Fruit fly (Drosophila melanogaster) whole organism, adult: Measurements from ENCODE around the gene CG33093.

Source experiments
- CG12768 ChIP-seq: fragments of 200-800 bp; sonication (Bioruptor generic); optimal IDR thresholded peaks from 2 replicates; lab custom pipeline; 2017; ENCODE audit warnings: missing biosample characterization, missing genetic modification characterization, mild to moderate bottlenecking, moderate library complexity, missing genetic modification reagents
- CG33017 ChIP-seq: fragments of 200-800 bp; sonication (Bioruptor generic); optimal IDR thresholded peaks from 2 replicates; lab custom pipeline; 2018; ENCODE audit warnings: missing biosample characterization, mild to moderate bottlenecking, missing genetic modification characterization, moderate library complexity
- CG7045 ChIP-seq: fragments of 200-800 bp; sonication (Bioruptor generic); optimal IDR thresholded peaks from 2 replicates; lab custom pipeline; 2017; ENCODE audit warnings: missing biosample characterization, mild to moderate bottlenecking, missing genetic modification characterization
- Clk ChIP-seq: fragments of 200-800 bp; sonication (Bioruptor generic); optimal IDR thresholded peaks from 2 replicates; lab custom pipeline; 2017; ENCODE audit warnings: missing biosample characterization, missing genetic modification characterization
- toe ChIP-seq: fragments of 200-800 bp; sonication (Bioruptor generic); optimal IDR thresholded peaks from 2 replicates; lab custom pipeline; 2016; ENCODE audit warnings: missing biosample characterization, missing genetic modification characterization

dm6 chr3R:22491088-22491879 is 40.4 kb downstream of the CG33093 start, which contains the start of the genes CCT1 and tHMG1:
- TF ChIP-seq toe (GFP tag; lab: Kevin White, UChicago) = peak; percentile 49
- TF ChIP-seq CG7045 (GFP tag; lab: Kevin White, UChicago) = peak; percentile 41
- TF ChIP-seq CG12768 (GFP tag; lab: Kevin White, UChicago) = peak; percentile 0
- TF ChIP-seq CG33017 = no peak
- no peak for TF ChIP-seq Clk
